Worm (Caenorhabditis elegans) whole organism, young adult: Measurements from ENCODE around the gene T23F2.2.

Experiments
- F52B5.7 ChIP-seq: sonication (generic microtip); optimal IDR thresholded peaks from 2 replicates; lab custom pipeline; 2016; ENCODE audit warnings: mild to moderate bottlenecking, missing genetic modification characterization, missing compliant biosample characterization
- F57A8.1 ChIP-seq: fragments of 200-800 bp; sonication (Bioruptor generic); optimal IDR thresholded peaks from 2 replicates; lab custom pipeline; 2018; ENCODE audit warnings: mild to moderate bottlenecking, missing genetic modification characterization, moderate library complexity, missing compliant biosample characterization
- T26A5.8 ChIP-seq: sonication (generic microtip); optimal IDR thresholded peaks from 2 replicates; lab custom pipeline; 2016; ENCODE audit warnings: missing genetic modification characterization, missing compliant biosample characterization
- Y53F4B.3 ChIP-seq: fragments of 200-800 bp; sonication (Bioruptor generic); IDR thresholded peaks from 2 replicates; pipeline ENCODE4 v1.3.6; 2022; ENCODE audit warnings: missing genetic modification reagents, missing genetic modification characterization, missing compliant biosample characterization
- Y79H2A.3 ChIP-seq: fragments of 200-800 bp; sonication (Bioruptor generic); conservative IDR thresholded peaks from 2 replicates; pipeline ENCODE4 v1.3.6; 2022; ENCODE audit warnings: missing genetic modification reagents, missing genetic modification characterization, missing compliant biosample characterization
- aptf-2 ChIP-seq: fragments of 200-800 bp; sonication (Bioruptor generic); conservative IDR thresholded peaks from 2 replicates; pipeline ENCODE4 v1.3.6; 2022; ENCODE audit warnings: missing genetic modification reagents, missing genetic modification characterization, missing compliant biosample characterization
- aptf-3 ChIP-seq: fragments of 200-800 bp; sonication (Bioruptor generic); IDR thresholded peaks from 2 replicates; pipeline ENCODE4 v1.3.6; 2022; ENCODE audit warnings: missing genetic modification characterization, missing compliant biosample characterization
- atf-7 ChIP-seq: sonication (generic microtip); optimal IDR thresholded peaks from 2 replicates; lab custom pipeline; 2017; ENCODE audit warnings: mild to moderate bottlenecking, missing genetic modification characterization, missing compliant biosample characterization
- bed-2 ChIP-seq: fragments of 200-800 bp; sonication (Bioruptor generic); IDR thresholded peaks from 2 replicates; pipeline ENCODE4 v1.3.6; 2022; ENCODE audit warnings: missing genetic modification reagents, missing genetic modification characterization, missing compliant biosample characterization
- cebp-1 ChIP-seq, 2 experiments: fragments of 200-800 bp in 1 of 2; sonication (Bioruptor generic) in 1 of 2; sonication (generic microtip) in 1 of 2; IDR thresholded peaks in 1 of 2; optimal IDR thresholded peaks in 1 of 2; 2 replicates each; pipeline versions ENCODE4 v1.3.6 to Lab custom; 2017 to 2022; ENCODE audit warnings: missing compliant biosample characterization in 2 of 2, missing genetic modification characterization in 2 of 2, mild to moderate bottlenecking in 1 of 2, missing genetic modification reagents in 1 of 2, moderate library complexity in 1 of 2
- ceh-27 ChIP-seq: fragments of 200-800 bp; sonication (Bioruptor generic); optimal IDR thresholded peaks from 2 replicates; lab custom pipeline; 2018; ENCODE audit warnings: mild to moderate bottlenecking, missing genetic modification characterization, moderate library complexity, missing compliant biosample characterization
- chd-7 ChIP-seq: sonication (generic microtip); optimal IDR thresholded peaks from 2 replicates; lab custom pipeline; 2016; ENCODE audit warnings: mild to moderate bottlenecking, missing genetic modification characterization, moderate library complexity, missing compliant biosample characterization
- dox-1 ChIP-seq: fragments of 200-800 bp; sonication (Bioruptor generic); IDR thresholded peaks from 2 replicates; pipeline ENCODE4 v1.3.6; 2022; ENCODE audit warnings: missing genetic modification reagents, missing genetic modification characterization, missing compliant biosample characterization
- dpl-1 ChIP-seq: fragments of 150-350 bp; optimal IDR thresholded peaks from 2 replicates; lab custom pipeline; 2014; ENCODE audit warnings: missing biosample characterization, missing genetic modification reagents, missing genetic modification characterization
- efl-1 ChIP-seq: fragments of 150-350 bp; optimal IDR thresholded peaks from 2 replicates; lab custom pipeline; 2014; ENCODE audit warnings: missing biosample characterization, missing genetic modification reagents, missing genetic modification characterization
- egl-18 ChIP-seq: fragments of 200-800 bp; sonication (Bioruptor generic); IDR thresholded peaks from 2 replicates; pipeline ENCODE4 v1.3.6; 2022; ENCODE audit warnings: missing genetic modification reagents, missing genetic modification characterization, missing compliant biosample characterization
- egrh-3 ChIP-seq: fragments of 200-800 bp; sonication (Bioruptor generic); IDR thresholded peaks from 2 replicates; pipeline ENCODE4 v1.3.6; 2022; ENCODE audit warnings: missing genetic modification reagents, missing genetic modification characterization, missing compliant biosample characterization
- him-1 ChIP-seq: sonication (generic microtip); optimal IDR thresholded peaks from 2 replicates; lab custom pipeline; 2016; ENCODE audit warnings: missing genotype, missing genetic modification reagents, missing genetic modification characterization, missing compliant biosample characterization
- hmg-1.2 ChIP-seq: fragments of 200-800 bp; sonication (Bioruptor generic); IDR thresholded peaks from 2 replicates; pipeline ENCODE4 v1.3.6; 2022; ENCODE audit warnings: missing genetic modification reagents, missing genetic modification characterization, missing compliant biosample characterization
- lin-54 ChIP-seq: fragments of 200-800 bp; sonication (Bioruptor generic); optimal IDR thresholded peaks from 2 replicates; lab custom pipeline; 2018; ENCODE audit warnings: mild to moderate bottlenecking, missing genetic modification characterization, missing compliant biosample characterization
- lsl-1 ChIP-seq: fragments of 200-800 bp; sonication (Bioruptor generic); optimal IDR thresholded peaks from 2 replicates; lab custom pipeline; 2018; ENCODE audit warnings: mild to moderate bottlenecking, missing genetic modification characterization, moderate library complexity, missing compliant biosample characterization
- madf-10 ChIP-seq: sonication (generic microtip); optimal IDR thresholded peaks from 2 replicates; lab custom pipeline; 2016; ENCODE audit warnings: mild to moderate bottlenecking, missing genetic modification characterization, missing compliant biosample characterization
- madf-3 ChIP-seq: fragments of 200-800 bp; sonication (Bioruptor generic); IDR thresholded peaks from 2 replicates; pipeline ENCODE4 v1.3.6; 2022; ENCODE audit warnings: missing genetic modification reagents, missing genetic modification characterization, missing compliant biosample characterization
- madf-6 ChIP-seq: fragments of 200-800 bp; sonication (Bioruptor generic); IDR thresholded peaks from 2 replicates; pipeline ENCODE4 v1.3.6; 2022; ENCODE audit warnings: missing genetic modification reagents, missing genetic modification characterization, missing compliant biosample characterization
- madf-8 ChIP-seq: fragments of 200-800 bp; sonication (Bioruptor generic); conservative IDR thresholded peaks from 2 replicates; pipeline ENCODE4 v1.3.6; 2022; ENCODE audit warnings: missing genetic modification reagents, missing genetic modification characterization, missing compliant biosample characterization
- nhr-120 ChIP-seq: fragments of 200-800 bp; sonication (Bioruptor generic); IDR thresholded peaks from 2 replicates; pipeline ENCODE4 v1.3.6; 2022; ENCODE audit warnings: missing genetic modification characterization, missing compliant biosample characterization
- rcor-1 ChIP-seq: fragments of 200-800 bp; sonication (Bioruptor generic); IDR thresholded peaks from 2 replicates; pipeline ENCODE4 v1.3.6; 2022; ENCODE audit warnings: missing genetic modification reagents, missing genetic modification characterization, missing compliant biosample characterization
- sea-2 ChIP-seq: fragments of 200-800 bp; sonication (Bioruptor generic); IDR thresholded peaks from 2 replicates; pipeline ENCODE4 v1.3.6; 2022; ENCODE audit warnings: missing genetic modification characterization, missing compliant biosample characterization
- snpc-3.4 ChIP-seq: sonication (generic microtip); optimal IDR thresholded peaks from 2 replicates; lab custom pipeline; 2017; ENCODE audit warnings: missing genetic modification characterization, mild to moderate bottlenecking, missing compliant biosample characterization, antibody characterized with exemption, moderate library complexity, missing genotype, missing genetic modification reagents
- somi-1 ChIP-seq: fragments of 200-800 bp; sonication (Bioruptor generic); optimal IDR thresholded peaks from 2 replicates; lab custom pipeline; 2018; ENCODE audit warnings: mild to moderate bottlenecking, missing genetic modification characterization, missing compliant biosample characterization
- tbp1 ChIP-seq: fragments of 200-800 bp; sonication (Bioruptor generic); optimal IDR thresholded peaks from 2 replicates; lab custom pipeline; 2018; ENCODE audit warnings: mild to moderate bottlenecking, missing genetic modification characterization, missing compliant biosample characterization
- unc-130 ChIP-seq: sonication (generic microtip); optimal IDR thresholded peaks from 2 replicates; lab custom pipeline; 2016; ENCODE audit warnings: missing genetic modification reagents, missing genetic modification characterization, missing compliant biosample characterization
- unc-62 ChIP-seq: fragments of 150-350 bp; optimal IDR thresholded peaks from 2 replicates; lab custom pipeline; 2014; ENCODE audit warnings: missing biosample characterization, missing genetic modification reagents, missing genetic modification characterization
- ztf-28 ChIP-seq: fragments of 200-800 bp; sonication (Bioruptor generic); IDR thresholded peaks from 2 replicates; pipeline ENCODE4 v1.3.6; 2022; ENCODE audit warnings: missing genetic modification reagents, missing genetic modification characterization, missing compliant biosample characterization

Gene T23F2.2

DNA sequence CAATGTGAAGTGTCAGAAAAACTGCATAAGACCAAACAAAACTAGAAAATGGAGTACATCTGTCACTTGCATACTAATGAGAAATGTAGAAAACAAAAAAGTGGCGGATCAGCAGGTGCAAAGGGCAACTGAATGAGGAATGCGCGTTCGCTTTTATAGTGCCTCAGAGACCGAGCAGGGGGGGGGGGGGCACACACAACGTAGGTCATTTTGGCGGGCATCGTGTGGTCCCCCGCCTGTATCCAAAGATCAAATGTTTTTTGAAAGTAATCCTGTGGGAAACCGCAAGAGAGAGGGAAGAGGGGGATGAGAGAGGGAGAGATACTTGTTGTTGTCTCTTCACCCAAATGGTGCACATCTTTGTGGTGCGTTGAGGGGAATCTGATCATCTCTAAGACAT, 13.3 kb upstream of the T23F2.2 start:
- TF ChIP-seq dox-1 (GFP tag; lab: Robert Waterston, UW) (peak; percentile 64), Y79H2A.3 (no peak), dpl-1 (GFP tag; lab: Kevin White, UChicago) (peak; percentile 37), T26A5.8 (no peak), nhr-120 (GFP tag; lab: Robert Waterston, UW) (0 out of 2 replicates have a peak, but pooled peaks have one; percentile 6), egrh-3 (GFP tag; lab: Robert Waterston, UW) (peak; percentile 48; the same call in 1 of the 2 replicates), F52B5.7 (tag; lab: Kevin White, UChicago) (no peak), ceh-27 (GFP tag; lab: Kevin White, UChicago) (no peak), aptf-2 (GFP tag; lab: Robert Waterston, UW) (peak; percentile 99), aptf-3 (GFP tag; lab: Robert Waterston, UW) (peak; percentile 93), madf-8 (0 out of 2 replicates have a peak, but pooled peaks have one; percentile 21), efl-1 (GFP tag; lab: Kevin White, UChicago) (peak; percentile 56), lin-54 (no peak), madf-6 (GFP tag; lab: Robert Waterston, UW) (peak; percentile 71), madf-3 (GFP tag; lab: Robert Waterston, UW) (0 out of 2 replicates have a peak, but pooled peaks have one; percentile 20), hmg-1.2 (GFP tag; lab: Robert Waterston, UW) (peak; percentile 37; the same call in 1 of the 2 replicates)

DNA sequence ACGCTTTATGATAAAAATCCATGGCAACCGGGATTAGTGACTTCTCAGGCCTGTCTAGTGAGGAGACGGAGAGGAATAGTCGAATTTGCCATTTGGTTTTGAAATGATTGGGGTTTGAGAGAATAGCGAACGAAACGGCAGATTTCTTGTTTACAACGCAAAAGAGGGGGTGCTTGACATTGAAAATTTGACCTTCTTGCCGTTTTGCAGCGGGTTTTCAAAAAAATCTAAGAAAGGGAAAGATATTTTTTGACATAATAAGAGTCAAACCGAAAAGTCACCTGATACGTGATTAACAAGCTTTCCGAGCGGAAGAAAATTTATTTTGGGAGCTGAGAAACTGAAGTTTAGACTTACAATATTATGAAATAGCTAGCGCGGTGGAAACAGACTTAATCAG, 12.8 kb upstream of the T23F2.2 start:
- TF ChIP-seq cebp-1 (GFP tag; IDR thresholded peaks at IDR 0.05; lab: Robert Waterston, UW) (no peak), cebp-1 (tag; optimal IDR thresholded peaks at IDR 0.05; lab: Kevin White, UChicago) (peak; percentile 21), him-1 (tag; lab: Kevin White, UChicago) (no peak)

DNA sequence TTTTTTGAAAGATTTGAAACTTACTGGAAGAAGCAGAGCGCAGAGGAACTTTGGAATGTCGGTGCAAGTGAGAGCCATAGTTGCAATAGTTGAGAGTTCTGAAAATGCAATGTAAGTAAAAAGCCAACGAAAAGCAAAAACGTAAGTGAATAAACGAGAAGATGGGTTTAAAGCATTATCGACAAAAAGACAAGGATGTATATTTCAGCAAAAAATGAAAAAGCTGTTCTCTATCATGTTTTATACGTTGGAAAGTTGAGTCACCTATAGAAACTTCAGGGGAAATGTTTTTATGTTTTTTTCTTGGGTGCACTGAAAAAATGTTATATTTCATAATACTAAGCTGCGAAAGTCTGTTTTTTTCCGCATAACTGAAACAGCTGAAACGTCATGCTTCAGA, 12.0 kb upstream of the T23F2.2 start, which contains the start of gene T23F2.5:
Gene T23F2.5 (minus strand): TSS at position 101 of the 400 bp plus-strand sequence.
- TF ChIP-seq unc-130 (GFP tag; lab: Kevin White, UChicago) (no peak), cebp-1 (GFP tag; IDR thresholded peaks at IDR 0.05; lab: Robert Waterston, UW) (no peak), cebp-1 (tag; optimal IDR thresholded peaks at IDR 0.05; lab: Kevin White, UChicago) (peak; percentile 39)
- TF ChIP-seq, all 124 proteins: peak for 1

DNA sequence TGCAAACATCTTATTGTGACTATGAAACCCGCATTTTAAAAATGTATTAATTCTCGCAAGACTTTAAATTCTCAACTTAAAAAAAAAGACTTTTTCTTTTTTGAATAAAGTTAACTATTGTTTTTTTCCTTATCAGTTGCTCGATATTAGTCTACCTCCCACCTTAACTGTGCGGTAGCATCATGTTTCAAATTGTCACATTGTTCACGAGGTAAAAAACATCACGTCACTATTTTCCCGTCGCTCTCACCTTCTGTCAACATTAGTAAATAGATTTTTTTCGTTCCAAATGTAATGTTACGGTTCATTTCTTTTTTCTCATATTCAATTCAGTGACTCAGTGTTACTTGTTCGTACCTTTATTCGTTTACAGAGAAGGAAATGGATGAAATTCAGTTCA, 11.3 kb upstream of the T23F2.2 start:
- no peak for TF ChIP-seq bed-2
- TF ChIP-seq, all 124 proteins: peak for 0

DNA sequence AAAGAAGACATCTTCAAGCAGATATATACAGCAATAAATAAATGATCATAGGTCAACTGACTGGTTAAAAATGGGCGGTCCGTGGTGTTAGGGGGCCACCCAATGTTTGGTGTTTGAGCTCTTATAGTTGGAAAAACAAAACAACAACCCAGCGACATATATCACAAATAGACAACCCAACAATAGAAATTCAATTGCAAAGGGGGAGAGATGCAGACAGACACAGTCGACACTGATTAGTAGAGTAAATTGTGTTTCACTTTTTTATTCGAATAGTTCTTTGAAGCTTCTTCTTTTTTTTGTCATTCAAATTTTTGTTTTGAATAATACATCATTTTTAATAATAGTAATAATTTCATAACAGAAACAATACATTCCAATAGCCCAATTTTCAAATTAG, 10.4 kb upstream of the T23F2.2 start:
- no peak for TF ChIP-seq Y53F4B.3 (GFP tag; lab: Robert Waterston, UW)
- TF ChIP-seq F57A8.1 (GFP tag; lab: Kevin White, UChicago) = no peak
- no peak for TF ChIP-seq tbp1 (GFP tag; lab: Kevin White, UChicago)
- no peak for TF ChIP-seq ztf-28 (GFP tag; lab: Robert Waterston, UW)
- TF ChIP-seq unc-62 (GFP tag; lab: Kevin White, UChicago) = no peak
- no peak for TF ChIP-seq rcor-1
- no peak for TF ChIP-seq lsl-1 (GFP tag; lab: Kevin White, UChicago)
- TF ChIP-seq chd-7 (tag; lab: Kevin White, UChicago) = no peak
- TF ChIP-seq madf-10 (tag; lab: Kevin White, UChicago) = no peak
- TF ChIP-seq sea-2 (GFP tag; lab: Robert Waterston, UW) = no peak
- TF ChIP-seq somi-1 (GFP tag; lab: Kevin White, UChicago) = no peak
- TF ChIP-seq atf-7 = no peak
- no peak for TF ChIP-seq egl-18 (GFP tag; lab: Robert Waterston, UW)
- no peak for TF ChIP-seq snpc-3.4 (tag; lab: Kevin White, UChicago)
